Worm (Caenorhabditis elegans): ENCODE results near the gene K12H6.12.

The K12H6.12 gene

DNA sequence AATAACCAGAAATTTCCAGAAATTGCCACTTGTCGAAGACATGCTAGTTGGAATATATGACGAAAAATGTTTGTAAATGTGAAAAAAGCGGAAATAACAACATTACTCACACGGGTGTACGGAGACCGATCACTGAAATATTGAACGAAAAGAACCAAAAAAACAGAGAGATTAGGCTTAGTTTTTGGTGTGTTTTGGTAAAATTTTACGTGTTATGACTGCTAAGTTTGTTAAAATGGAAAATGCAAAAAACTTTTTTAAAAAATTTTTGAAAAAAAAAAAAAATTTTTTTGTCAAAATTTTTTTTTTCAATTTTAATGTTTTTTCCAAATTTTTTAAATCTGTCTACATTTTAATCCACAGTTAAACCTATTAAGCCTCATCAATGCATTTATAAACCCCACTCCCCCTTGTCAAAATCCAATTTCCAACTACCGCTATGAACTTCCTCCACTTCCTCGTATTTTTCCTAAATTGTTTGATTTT is 14.5 kb downstream of the K12H6.12 start, which contains the start of the genes fut-4 and K12H6.10:
Gene fut-4, minus strand, starts transcription at position 101 of the 486 bp plus-strand sequence.
Gene K12H6.10, plus strand, starts transcription at position 436 of the 486 bp plus-strand sequence.
- TF ChIP-seq aha-1 (tag), result no peak
- no peak for TF ChIP-seq dve-1 (tag; optimal IDR thresholded peaks at IDR 0.05; ENCODE audit: insufficient read depth)
- no peak for TF ChIP-seq Y48G9A.11 (GFP tag; IDR thresholded peaks at IDR 0.05)
- no peak for TF ChIP-seq ces-1 (GFP tag; optimal IDR thresholded peaks at IDR 0.05)
- no peak for TF ChIP-seq zfp-3 (GFP tag; conservative IDR thresholded peaks at IDR 0.05)
- TF ChIP-seq lir-3 (tag; optimal IDR thresholded peaks at IDR 0.05), result no peak
- no peak for TF ChIP-seq ceh-32 (tag; optimal IDR thresholded peaks at IDR 0.05; ENCODE audit: poor library complexity)
- TF ChIP-seq saeg-2 (GFP tag; IDR thresholded peaks at IDR 0.05), result no peak
- no peak for TF ChIP-seq mxl-2 (GFP tag; conservative IDR thresholded peaks at IDR 0.05)
- TF ChIP-seq cey-2 (tag; optimal IDR thresholded peaks at IDR 0.05; ENCODE audit: borderline replicate concordance, insufficient read depth), result no peak
- TF ChIP-seq nhr-77 (tag; optimal IDR thresholded peaks at IDR 0.05), result no peak
- TF ChIP-seq hlh-30 (tag; optimal IDR thresholded peaks at IDR 0.05; ENCODE audit: insufficient read depth), result no peak
- TF ChIP-seq ceh-28 (tag; optimal IDR thresholded peaks at IDR 0.05), result no peak
- no peak for TF ChIP-seq mdl-1 (tag; optimal IDR thresholded peaks at IDR 0.05)
- TF ChIP-seq Y5F2A.4 (GFP tag; optimal IDR thresholded peaks at IDR 0.05), result no peak
- TF ChIP-seq nhr-102 (tag; optimal IDR thresholded peaks at IDR 0.05), result no peak

- TF ChIP-seq nhr-28 (tag; optimal IDR thresholded peaks at IDR 0.05), result no peak
- TF ChIP-seq ctbp-1 (GFP tag; IDR thresholded peaks at IDR 0.05), result no peak
- TF ChIP-seq T26A8.4 (GFP tag; IDR thresholded peaks at IDR 0.05), result no peak
- TF ChIP-seq lim-7 (GFP tag; IDR thresholded peaks at IDR 0.05), result no peak
- no peak for TF ChIP-seq R02D3.7 (tag; optimal IDR thresholded peaks at IDR 0.05)
- no peak for TF ChIP-seq mdl-1 (tag; optimal IDR thresholded peaks at IDR 0.05)
- no peak for TF ChIP-seq dve-1 (tag; optimal IDR thresholded peaks at IDR 0.05; ENCODE audit: insufficient read depth)
- no peak for TF ChIP-seq F10B5.3 (tag; optimal IDR thresholded peaks at IDR 0.05)
- no peak for TF ChIP-seq daf-19 (GFP tag; conservative IDR thresholded peaks at IDR 0.05)
- TF ChIP-seq ztf-7 (tag; optimal IDR thresholded peaks at IDR 0.05), result no peak
- no peak for TF ChIP-seq ces-1 (GFP tag; optimal IDR thresholded peaks at IDR 0.05)
- no peak for TF ChIP-seq nhr-102 (tag; optimal IDR thresholded peaks at IDR 0.05)
- TF ChIP-seq mep-1 (tag; optimal IDR thresholded peaks at IDR 0.05), result no peak
- no peak for TF ChIP-seq cey-2 (tag; optimal IDR thresholded peaks at IDR 0.05; ENCODE audit: borderline replicate concordance, insufficient read depth)
These were observed 16.2 kb downstream of the K12H6.12 start, which contains the start of the genes K12H6.4 and K12H6.9 for ce11 chrII:2824169-2824568. Gene K12H6.4, minus strand, starts transcription at chrII:2824269. Gene K12H6.9, plus strand, starts transcription at chrII:2824404.

DNA sequence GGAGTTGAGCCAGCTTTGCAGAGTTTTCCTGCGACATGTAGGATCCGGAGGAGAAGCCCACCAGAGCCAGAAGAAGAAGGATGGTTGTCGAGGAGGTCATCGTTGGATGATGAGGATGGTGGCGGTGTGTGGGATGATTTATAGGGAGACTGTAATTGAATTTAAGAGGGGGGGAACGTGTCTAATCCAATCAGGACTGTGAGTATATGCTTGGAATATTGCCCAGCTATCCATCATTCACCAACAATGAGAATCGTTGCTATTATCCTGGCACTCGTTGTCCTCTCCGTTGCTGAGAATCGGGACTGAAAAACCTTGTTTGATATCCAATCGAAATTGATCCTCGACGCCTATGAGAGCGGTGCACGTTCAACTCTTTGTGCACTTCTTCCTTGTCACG is 18.1 kb downstream of the K12H6.12 start, which contains the start of gene K12H6.5:
Gene K12H6.5, minus strand, starts transcription at position 101 of the 400 bp plus-strand sequence.
- no peak for TF ChIP-seq hmg-1.1 (GFP tag; IDR thresholded peaks at IDR 0.05)
- no peak for TF ChIP-seq madf-5 (GFP tag; IDR thresholded peaks at IDR 0.05)
- TF ChIP-seq hlh-11 (tag; optimal IDR thresholded peaks at IDR 0.05), result no peak
- TF ChIP-seq F37D6.2 (tag; optimal IDR thresholded peaks at IDR 0.05), result no peak
- no peak for TF ChIP-seq zfp-2 (tag; optimal IDR thresholded peaks at IDR 0.05)
- TF ChIP-seq egl-43 (GFP tag; IDR thresholded peaks at IDR 0.05), result no peak
- no peak for TF ChIP-seq hlh-30 (tag; optimal IDR thresholded peaks at IDR 0.05; ENCODE audit: insufficient read depth)
- TF ChIP-seq pqm-1 (tag; optimal IDR thresholded peaks at IDR 0.05), result no peak
- TF ChIP-seq lsy-2 (tag; optimal IDR thresholded peaks at IDR 0.05), result no peak
- TF ChIP-seq F10B5.3 (tag; optimal IDR thresholded peaks at IDR 0.05), result no peak
- no peak for TF ChIP-seq aha-1 (tag)
- no peak for TF ChIP-seq tag-97 (GFP tag; IDR thresholded peaks at IDR 0.05)

DNA sequence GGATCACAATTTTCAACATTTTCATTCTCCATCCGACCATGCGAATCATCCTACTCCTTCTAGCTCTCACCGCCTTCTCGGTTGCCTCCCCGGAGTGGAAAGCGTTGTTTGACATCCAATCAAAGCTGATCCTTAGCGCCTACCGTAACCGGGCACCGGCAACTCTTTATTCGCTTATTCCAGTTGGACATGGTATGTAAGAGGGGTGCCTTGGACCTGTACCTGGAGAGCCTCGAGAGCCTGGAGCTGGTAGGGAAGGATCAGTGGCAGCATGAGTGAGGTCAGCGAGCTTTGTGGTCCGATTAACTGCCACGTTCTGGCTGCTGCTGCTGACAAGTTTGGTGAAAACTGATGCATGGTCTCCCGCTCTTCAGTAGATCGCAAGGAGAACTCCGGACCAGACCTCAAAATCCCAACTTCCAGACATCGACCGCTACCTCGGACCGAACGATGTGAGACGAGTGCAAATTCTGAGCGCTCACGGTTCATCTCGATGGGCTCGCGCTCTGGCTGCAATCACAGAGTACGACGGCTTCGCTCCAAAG is 20.0 kb downstream of the K12H6.12 start, which contains the start of gene K12H6.8:
Gene K12H6.8, plus strand, starts transcription at position 38 of the 545 bp plus-strand sequence.
- no peak for TF ChIP-seq nhr-48 (tag; optimal IDR thresholded peaks at IDR 0.05)
- no peak for TF ChIP-seq tra-1 (GFP tag; IDR thresholded peaks at IDR 0.05)
- no peak for TF ChIP-seq aha-1 (tag)
- peak; percentile 72 for TF ChIP-seq set-16 (GFP tag; IDR thresholded peaks at IDR 0.05)
- TF ChIP-seq dve-1 (tag; optimal IDR thresholded peaks at IDR 0.05; ENCODE audit: insufficient read depth), result no peak
- TF ChIP-seq sdz-12 (GFP tag; optimal IDR thresholded peaks at IDR 0.05), result peak; percentile 45
- TF ChIP-seq unc-62 (GFP tag; optimal IDR thresholded peaks at IDR 0.05 in 1 of 2), result no peak
- TF ChIP-seq unc-62 (tag; optimal IDR thresholded peaks at IDR 0.05), result no peak
- peak; percentile 21 for TF ChIP-seq duxl-1 (tag; optimal IDR thresholded peaks at IDR 0.05; ENCODE audit: poor library complexity)
- no peak for TF ChIP-seq zag-1 (tag; optimal IDR thresholded peaks at IDR 0.05)
